Fruit fly (Drosophila melanogaster) whole organism, embryonic: ENCODE results near the gene asun.
A peak's percentile ranks its signal among the peaks of the same experiment; 100 is the strongest.

ENCODE experiments used
- Blimp-1 ChIP-seq: fragments of 200-800 bp; sonication (Bioruptor generic); optimal IDR thresholded peaks from 3 replicates; lab custom pipeline; 2018; ENCODE audit warnings: missing biosample characterization, missing genetic modification characterization, mild to moderate bottlenecking, moderate library complexity, missing genetic modification reagents
- CG10959 ChIP-seq: fragments of 200-800 bp; sonication (Bioruptor generic); IDR thresholded peaks from 2 replicates; pipeline ENCODE4 v1.3.6; 2022; ENCODE audit warnings: missing biosample characterization, missing genetic modification characterization
- CG3065 ChIP-seq: fragments of 200-800 bp; sonication (Bioruptor generic); optimal IDR thresholded peaks from 2 replicates; lab custom pipeline; 2016; ENCODE audit warnings: missing biosample characterization, missing genetic modification characterization
- CG3847 ChIP-seq: fragments of 200-800 bp; sonication (Bioruptor generic); IDR thresholded peaks from 2 replicates; pipeline ENCODE4 v1.3.6; 2022; ENCODE audit warnings: missing biosample characterization, missing genetic modification characterization
- CG4404 ChIP-seq: fragments of 200-800 bp; sonication (Bioruptor generic); IDR thresholded peaks from 2 replicates; pipeline ENCODE4 v1.3.6; 2022; ENCODE audit warnings: missing biosample characterization, missing genetic modification characterization
- CG4424 ChIP-seq: fragments of 200-800 bp; sonication (Bioruptor generic); optimal IDR thresholded peaks from 3 replicates; lab custom pipeline; 2016; ENCODE audit warnings: missing biosample characterization, missing genetic modification characterization
- CG8478 ChIP-seq: fragments of >200 bp; optimal IDR thresholded peaks from 2 replicates; lab custom pipeline; 2018
- CkIIα-i1 ChIP-seq: fragments of 200-800 bp; sonication (Bioruptor generic); IDR thresholded peaks from 2 replicates; pipeline ENCODE4 v1.3.6; 2022; ENCODE audit warnings: missing biosample characterization, missing genetic modification characterization
- ase ChIP-seq: fragments of 200-800 bp; sonication (Bioruptor generic); IDR thresholded peaks from 3 replicates; pipeline ENCODE4 v1.3.6; 2022; ENCODE audit warnings: missing biosample characterization, missing genetic modification characterization
- cg ChIP-seq: fragments of 200-800 bp; sonication (Bioruptor generic); optimal IDR thresholded peaks from 3 replicates; lab custom pipeline; 2019; ENCODE audit warnings: missing biosample characterization, mild to moderate bottlenecking, missing genetic modification characterization, moderate library complexity

DNA sequence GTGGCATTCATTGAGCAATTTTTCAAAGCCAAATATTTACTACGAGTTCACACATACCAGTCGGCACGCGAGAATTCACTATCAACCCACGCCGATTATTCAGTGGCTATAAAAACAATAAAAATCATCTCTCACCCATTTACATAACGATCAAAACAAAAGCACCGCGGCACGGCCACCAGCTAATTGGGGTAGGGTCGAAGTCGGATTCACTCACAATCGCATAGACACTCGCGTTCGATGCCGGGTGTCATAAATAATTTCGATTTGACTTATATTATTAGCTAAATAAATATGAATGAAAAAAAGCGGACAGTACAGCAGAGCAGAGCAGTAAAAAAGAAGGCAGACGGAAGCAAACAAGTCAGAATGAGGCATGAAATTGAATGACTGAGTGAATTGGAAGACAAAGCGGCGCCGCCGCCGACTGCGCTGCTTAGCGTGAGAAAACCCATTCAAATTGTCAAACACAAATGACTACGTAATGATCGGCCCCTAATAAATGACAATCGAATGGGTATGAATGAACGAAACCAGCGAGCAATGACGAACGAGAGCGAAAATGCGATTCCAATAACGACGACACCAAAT lies 33.9 kb upstream of the asun start:
- TF ChIP-seq ase (GFP tag; lab: Robert Waterston, UW) (no peak), CG4424 (GFP tag; lab: Kevin White, UChicago) (no peak), CG8478 (lab: Kevin White, UChicago) (no peak), CkIIα-i1 (no peak), CG10959 (GFP tag; lab: Robert Waterston, UW) (no peak), CG3065 (GFP tag; lab: Kevin White, UChicago) (no peak), CG3847 (no peak), CG4404 (GFP tag; lab: Robert Waterston, UW) (no peak), cg (GFP tag; lab: Kevin White, UChicago) (no peak), Blimp-1 (GFP tag; lab: Kevin White, UChicago) (peak; percentile 85)
